Fruit fly (Drosophila melanogaster) whole organism, embryonic: ENCODE data around the gene SmD2.

Experiments
- CG6175 ChIP-seq: fragments of 200-800 bp; sonication (Bioruptor generic); IDR thresholded peaks from 3 replicates; pipeline ENCODE4 v1.3.6; 2022; ENCODE audit warnings: missing biosample characterization, missing genetic modification characterization
- CG7556 ChIP-seq: fragments of 200-800 bp; sonication (Bioruptor generic); optimal IDR thresholded peaks from 2 replicates; lab custom pipeline; 2017; ENCODE audit warnings: missing biosample characterization, mild to moderate bottlenecking, missing genetic modification characterization
- CoRest ChIP-seq: fragments of 200-800 bp; sonication (Bioruptor generic); optimal IDR thresholded peaks from 3 replicates; lab custom pipeline; 2018; ENCODE audit warnings: missing biosample characterization, mild to moderate bottlenecking, missing genetic modification characterization, moderate library complexity
- D19B ChIP-seq: fragments of 200-800 bp; sonication (Bioruptor generic); optimal IDR thresholded peaks from 2 replicates; lab custom pipeline; 2017; ENCODE audit warnings: missing biosample characterization, mild to moderate bottlenecking, missing genetic modification characterization
- Myb ChIP-seq: fragments of 200-800 bp; sonication (Bioruptor generic); optimal IDR thresholded peaks from 2 replicates; lab custom pipeline; 2016; ENCODE audit warnings: missing biosample characterization, missing genetic modification characterization
- chm ChIP-seq: fragments of 200-800 bp; sonication (Bioruptor generic); IDR thresholded peaks from 2 replicates; pipeline ENCODE4 v1.3.6; 2022; ENCODE audit warnings: missing biosample characterization, missing genetic modification characterization
- gfzf ChIP-seq: fragments of 200-800 bp; sonication (Bioruptor generic); optimal IDR thresholded peaks from 2 replicates; lab custom pipeline; 2016; ENCODE audit warnings: missing biosample characterization, mild to moderate bottlenecking, missing genetic modification characterization, moderate library complexity

DNA sequence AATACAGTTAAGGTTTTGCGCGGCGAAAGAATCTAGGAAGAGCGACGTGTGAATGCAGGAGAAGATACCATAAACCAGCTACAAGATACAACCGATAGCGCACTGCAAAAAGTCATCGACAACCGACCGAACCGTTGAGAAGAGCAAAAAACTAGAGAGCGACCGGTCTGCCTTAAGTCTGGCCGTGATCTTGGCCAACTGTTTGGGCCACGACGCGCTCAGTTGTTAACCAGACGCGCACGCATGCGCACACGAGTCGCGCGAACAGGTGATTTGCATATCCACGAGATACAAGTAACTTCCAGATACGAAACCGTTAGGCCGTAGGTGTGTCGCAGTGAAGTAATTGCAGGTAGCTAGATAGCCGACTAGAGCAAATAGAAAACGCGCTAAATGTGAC is 30.6 kb downstream of the SmD2 start:
- TF ChIP-seq CG7556 (no peak), D19B (GFP tag; lab: Kevin White, UChicago) (no peak), gfzf (no peak), chm (no peak), Myb (GFP tag; lab: Kevin White, UChicago) (no peak), CoRest (no peak), CG6175 (GFP tag; lab: Robert Waterston, UW) (no peak)
